Worm (Caenorhabditis elegans) whole organism, L4/young adult: ENCODE data around the gene nrde-3.

Source experiments
- W03F9.2 ChIP-seq: fragments of 150-350 bp; optimal IDR thresholded peaks from 2 replicates; lab custom pipeline; 2014; ENCODE audit warnings: missing biosample characterization, missing genetic modification characterization
- dao-5 ChIP-seq: sonication (generic microtip); optimal IDR thresholded peaks from 2 replicates; lab custom pipeline; 2016; ENCODE audit warnings: missing genotype, missing genetic modification characterization, moderate library complexity, missing compliant biosample characterization
- him-1 ChIP-seq: sonication (generic microtip); optimal IDR thresholded peaks from 2 replicates; lab custom pipeline; 2016; ENCODE audit warnings: missing genotype, missing genetic modification reagents, missing genetic modification characterization, missing compliant biosample characterization

The nrde-3 gene

DNA sequence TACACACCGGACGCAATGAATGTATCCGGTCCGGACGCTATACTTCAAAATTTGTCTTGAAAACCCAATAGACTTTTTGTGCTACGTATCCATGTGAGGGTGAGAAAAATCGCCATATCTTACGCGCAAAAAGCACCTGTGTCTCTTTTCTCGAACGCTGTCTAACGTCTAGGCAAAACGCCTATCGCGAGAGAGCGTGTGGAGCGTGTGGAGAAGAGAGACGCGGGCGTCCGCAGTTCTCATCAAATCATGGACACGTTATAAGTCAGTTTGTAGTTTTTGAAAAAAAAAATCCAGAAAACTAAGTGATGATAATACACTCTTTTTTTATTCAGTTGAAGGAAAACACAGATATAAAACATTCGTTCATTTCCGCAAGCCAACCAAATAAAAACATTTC, 9.0 kb downstream of the nrde-3 start:
- TF ChIP-seq dao-5 (tag; lab: Kevin White, UChicago) (no peak), him-1 (tag; lab: Kevin White, UChicago) (no peak), W03F9.2 (tag; lab: Kevin White, UChicago) (no peak)

DNA sequence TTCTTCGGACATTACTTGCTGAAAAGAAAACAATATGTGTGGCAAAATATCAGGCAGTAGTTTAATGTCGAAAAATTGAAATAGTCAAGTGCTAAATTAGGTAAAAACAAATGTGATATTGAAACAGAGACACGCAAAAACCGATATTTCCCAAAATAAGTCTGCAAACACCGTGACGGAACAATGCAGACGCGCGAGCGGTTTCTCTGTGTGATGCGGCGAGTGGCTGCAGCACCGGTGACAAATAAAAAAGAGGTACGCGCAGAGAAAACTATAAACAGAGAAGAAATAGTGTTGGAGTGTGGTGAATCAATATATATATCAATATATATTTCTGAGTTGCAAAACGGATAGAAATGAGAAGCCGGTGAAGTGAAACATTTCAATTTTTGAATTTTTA, 10.7 kb downstream of the nrde-3 start, which contains the start of gene ife-2:
TSS of gene ife-2 (minus strand) at position 18 of the 400 bp plus-strand sequence.
- no peak for TF ChIP-seq W03F9.2 (tag; lab: Kevin White, UChicago)
- TF ChIP-seq him-1 (tag; lab: Kevin White, UChicago) = no peak
- no peak for TF ChIP-seq dao-5 (tag; lab: Kevin White, UChicago)

DNA sequence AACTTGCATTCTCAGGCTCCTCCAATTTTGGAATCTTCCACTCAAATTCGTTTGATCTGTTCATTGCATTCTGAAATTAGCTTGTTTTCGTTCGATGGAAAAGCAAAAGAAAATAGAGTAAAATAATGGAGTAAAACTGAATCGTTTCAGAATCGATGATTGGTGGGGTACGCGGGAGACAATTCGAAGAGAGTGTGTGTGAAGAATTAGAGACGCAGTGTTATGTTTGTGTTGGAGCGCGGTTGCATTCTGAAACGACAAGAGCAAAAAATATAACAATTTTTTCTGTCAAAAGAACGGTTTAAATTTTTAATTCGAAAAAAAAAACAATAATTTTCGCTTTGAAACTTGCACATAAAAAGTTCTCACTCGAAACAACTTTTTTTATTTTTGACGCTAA, 16.7 kb downstream of the nrde-3 start, which contains the start of gene ceh-93:
TSS of gene ceh-93 (minus strand) at position 70 of the 400 bp plus-strand sequence.
- TF ChIP-seq W03F9.2 (tag; lab: Kevin White, UChicago) (no peak), dao-5 (tag; lab: Kevin White, UChicago) (no peak), him-1 (tag; lab: Kevin White, UChicago) (no peak)

DNA sequence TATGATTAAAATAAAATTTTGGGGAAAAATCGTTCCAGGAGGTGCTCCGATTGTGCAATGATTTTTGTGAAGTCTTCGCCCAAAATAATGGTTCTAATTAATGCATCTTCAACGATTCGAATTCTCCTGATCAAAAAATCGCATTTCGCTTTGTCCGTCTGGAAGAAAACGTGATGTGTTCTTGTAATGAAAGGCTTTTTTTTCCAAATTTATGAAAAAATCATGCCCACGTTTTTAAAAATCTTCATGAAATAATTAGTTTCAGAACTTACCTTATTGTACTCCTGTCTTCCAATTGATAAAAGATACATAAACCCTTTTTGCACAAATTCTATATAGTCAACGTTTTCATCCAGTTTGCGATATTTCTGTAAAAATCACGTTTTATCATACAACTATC, 17.5 kb downstream of the nrde-3 start:
- TF ChIP-seq W03F9.2 (tag; lab: Kevin White, UChicago) (no peak), dao-5 (tag; lab: Kevin White, UChicago) (no peak), him-1 (tag; lab: Kevin White, UChicago) (no peak)

DNA sequence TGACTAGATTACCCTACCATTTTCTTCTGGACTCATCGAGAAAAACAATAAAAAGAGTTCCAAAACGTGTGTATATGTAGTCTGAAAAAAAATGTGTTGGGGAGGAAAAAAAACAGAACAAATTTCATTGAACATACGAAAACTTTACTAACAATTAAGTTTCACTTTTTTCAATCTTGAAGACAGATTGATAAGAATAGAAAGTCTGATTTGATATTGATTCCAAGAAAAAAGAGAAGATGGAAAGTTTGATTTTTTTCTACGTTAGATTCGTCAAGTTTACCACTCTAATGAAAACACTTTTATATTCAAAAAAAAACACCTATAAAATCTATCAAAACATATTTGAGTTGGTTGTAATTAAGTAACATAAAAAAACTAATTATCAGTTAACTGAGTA, 18.4 kb downstream of the nrde-3 start, which contains the start of gene R04A9.9:
TSS of gene R04A9.9 (minus strand) at position 101 of the 400 bp plus-strand sequence.
- no peak for TF ChIP-seq dao-5 (tag; lab: Kevin White, UChicago)
- no peak for TF ChIP-seq W03F9.2 (tag; lab: Kevin White, UChicago)
- TF ChIP-seq him-1 (tag; lab: Kevin White, UChicago) = no peak

DNA sequence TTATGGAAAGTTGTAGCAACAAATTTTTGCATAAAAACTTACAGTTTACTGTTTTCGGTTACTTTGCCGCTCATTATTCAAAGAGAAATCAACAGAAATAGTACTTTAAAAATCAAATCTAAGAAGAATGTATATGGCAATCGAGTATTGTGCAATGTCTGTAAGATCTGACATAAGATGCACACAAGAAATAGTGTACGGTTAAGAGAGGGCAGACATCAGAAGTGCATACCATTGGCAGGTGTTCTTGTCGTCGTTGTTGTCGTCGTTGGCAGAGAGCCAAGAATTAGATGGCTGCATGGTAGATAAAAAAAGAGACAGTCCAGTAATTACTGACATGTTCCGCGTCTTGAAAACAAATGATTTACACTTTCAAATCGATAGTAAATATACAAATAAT, 22.7 kb downstream of the nrde-3 start, which contains the start of gene R04A9.7:
TSS of gene R04A9.7 (minus strand) at position 184 of the 400 bp plus-strand sequence.
- no peak for TF ChIP-seq dao-5 (tag; lab: Kevin White, UChicago)
- no peak for TF ChIP-seq W03F9.2 (tag; lab: Kevin White, UChicago)
- TF ChIP-seq him-1 (tag; lab: Kevin White, UChicago) = no peak

DNA sequence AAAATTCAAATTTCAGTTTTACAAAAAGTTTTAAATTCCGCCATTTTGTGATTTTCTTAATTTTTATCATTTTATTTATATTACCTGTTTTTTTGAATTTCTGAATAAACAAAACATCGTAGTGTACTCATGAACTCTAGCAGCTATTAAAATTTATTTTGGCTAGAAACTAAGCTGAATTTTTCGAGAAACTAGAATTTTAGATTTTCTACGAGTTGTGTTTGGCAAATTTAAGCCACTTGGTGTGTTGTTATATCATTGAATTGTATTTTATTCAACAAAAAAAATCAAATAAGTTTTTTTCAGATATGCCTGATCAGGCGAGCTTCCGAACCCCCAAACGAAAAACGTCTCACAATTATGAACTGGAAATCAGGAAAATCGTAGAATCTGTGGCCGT, 25.2 kb downstream of the nrde-3 start, which contains the start of gene R04A9.6:
TSS of gene R04A9.6 (plus strand) at position 301 of the 400 bp plus-strand sequence.
- TF ChIP-seq him-1 (tag; lab: Kevin White, UChicago) (no peak), W03F9.2 (tag; lab: Kevin White, UChicago) (no peak), dao-5 (tag; lab: Kevin White, UChicago) (no peak)

DNA sequence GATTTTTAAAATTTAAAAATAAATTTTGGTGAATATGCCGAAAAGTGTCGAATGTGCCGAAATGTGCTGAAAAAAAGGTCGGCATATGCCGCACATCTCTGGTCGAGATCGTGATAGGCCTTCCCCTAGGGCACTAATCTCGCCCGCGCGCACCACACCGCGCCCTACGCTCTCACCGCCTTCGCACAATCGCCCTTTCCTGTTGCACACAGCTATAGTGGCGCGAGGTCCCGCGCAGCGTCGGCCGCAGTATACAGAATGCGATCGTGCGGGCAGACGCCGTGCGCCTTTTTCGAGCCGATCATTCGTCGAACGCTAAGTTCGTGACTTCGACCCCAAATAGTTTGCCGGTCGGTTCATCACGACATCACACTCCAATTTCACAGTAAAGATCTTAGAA, 27.5 kb downstream of the nrde-3 start:
- no peak for TF ChIP-seq dao-5 (tag; lab: Kevin White, UChicago)
- no peak for TF ChIP-seq him-1 (tag; lab: Kevin White, UChicago)
- no peak for TF ChIP-seq W03F9.2 (tag; lab: Kevin White, UChicago)

DNA sequence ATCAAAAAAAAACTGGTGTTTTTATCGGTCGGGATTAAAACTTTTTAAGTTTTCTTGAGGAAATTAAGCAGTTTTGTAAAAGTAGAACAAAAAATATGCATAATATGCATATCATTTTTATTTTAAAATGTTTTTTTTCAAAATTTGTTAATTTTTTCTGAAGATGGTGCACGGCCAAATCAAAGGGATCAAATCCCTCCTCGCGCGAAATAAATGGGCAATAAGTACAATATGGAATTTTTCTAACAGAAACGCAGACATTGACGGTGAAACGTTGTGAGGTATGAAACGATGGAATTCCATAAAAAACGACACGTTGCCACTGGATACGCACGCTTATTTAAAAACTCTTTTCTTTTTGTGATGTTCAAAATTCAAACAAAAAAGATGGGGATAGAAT, 30.9 kb downstream of the nrde-3 start:
- TF ChIP-seq him-1 (tag; lab: Kevin White, UChicago) (no peak), dao-5 (tag; lab: Kevin White, UChicago) (no peak), W03F9.2 (tag; lab: Kevin White, UChicago) (no peak)

DNA sequence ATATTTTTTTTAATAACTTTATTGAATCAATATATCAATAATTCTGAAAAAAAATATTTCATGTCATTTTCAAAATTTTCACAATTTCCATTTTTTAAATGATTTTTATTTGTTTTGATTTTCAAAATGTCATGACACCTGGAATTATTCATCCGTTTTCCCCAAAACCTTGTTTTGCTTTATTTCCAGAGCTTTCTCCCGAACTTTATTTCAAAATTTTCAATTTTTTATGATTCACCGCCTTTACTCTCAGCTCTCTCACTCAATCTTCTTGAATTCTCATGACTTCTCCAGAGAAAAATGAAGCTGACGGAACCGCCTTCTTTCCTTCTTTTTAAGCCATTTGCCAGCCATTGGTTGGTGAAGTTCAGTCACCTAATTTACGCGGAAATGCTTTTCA, 32.6 kb downstream of the nrde-3 start, which contains the start of gene R04A9.1:
TSS of gene R04A9.1 (plus strand) at position 301 of the 400 bp plus-strand sequence.
- no peak for TF ChIP-seq him-1 (tag; lab: Kevin White, UChicago)
- no peak for TF ChIP-seq dao-5 (tag; lab: Kevin White, UChicago)
- no peak for TF ChIP-seq W03F9.2 (tag; lab: Kevin White, UChicago)

DNA sequence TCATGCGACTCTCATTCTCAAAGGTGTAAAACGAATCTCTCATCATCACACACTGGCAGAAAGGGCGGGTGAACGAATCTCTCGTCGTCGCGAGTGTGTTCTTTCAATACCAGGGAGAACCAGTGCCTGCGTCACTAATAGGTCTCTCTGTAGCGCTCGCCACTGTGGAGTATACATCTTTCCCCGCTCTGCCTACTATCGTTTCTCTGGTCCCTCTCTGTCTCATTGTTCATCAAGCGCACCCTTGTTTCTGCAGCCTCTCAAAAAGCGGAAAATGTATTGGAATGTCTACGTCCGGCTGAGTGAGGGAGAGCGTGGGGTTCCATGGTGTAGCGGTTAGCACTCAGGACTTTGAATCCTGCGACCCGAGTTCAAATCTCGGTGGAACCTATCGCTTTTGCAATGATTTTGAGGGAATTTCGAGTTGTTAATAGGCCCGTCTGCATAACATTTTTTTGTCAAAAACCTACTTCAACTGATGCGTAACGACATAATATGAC, 38.1 kb downstream of the nrde-3 start:
- TF ChIP-seq dao-5 (tag; lab: Kevin White, UChicago) (peak; percentile 79), him-1 (tag; lab: Kevin White, UChicago) (peak; percentile 92), W03F9.2 (tag; lab: Kevin White, UChicago) (peak; percentile 68)

DNA sequence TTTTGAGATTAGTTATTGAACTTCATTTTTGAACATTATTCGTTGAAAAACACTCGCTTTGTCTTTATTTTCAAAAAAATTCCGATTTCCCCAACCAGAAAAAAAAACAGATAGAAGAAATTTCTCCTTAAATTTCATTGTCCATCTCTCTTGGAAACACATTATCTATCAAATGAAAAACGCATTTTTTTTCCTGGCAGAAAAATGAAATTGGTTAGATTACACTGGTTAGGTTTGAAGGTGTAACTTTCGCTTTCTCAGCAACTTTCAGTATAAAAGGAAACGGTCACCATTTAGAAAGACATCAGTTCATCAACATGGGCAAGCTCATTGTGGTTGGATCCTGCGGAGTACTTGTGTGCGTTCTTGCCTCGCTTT, 49.4 kb downstream of the nrde-3 start, which contains the start of gene col-19:
TSS of gene col-19 (plus strand) at position 301 of the 378 bp plus-strand sequence.
- TF ChIP-seq W03F9.2 (tag; lab: Kevin White, UChicago) = no peak
- TF ChIP-seq dao-5 (tag; lab: Kevin White, UChicago) = no peak

DNA sequence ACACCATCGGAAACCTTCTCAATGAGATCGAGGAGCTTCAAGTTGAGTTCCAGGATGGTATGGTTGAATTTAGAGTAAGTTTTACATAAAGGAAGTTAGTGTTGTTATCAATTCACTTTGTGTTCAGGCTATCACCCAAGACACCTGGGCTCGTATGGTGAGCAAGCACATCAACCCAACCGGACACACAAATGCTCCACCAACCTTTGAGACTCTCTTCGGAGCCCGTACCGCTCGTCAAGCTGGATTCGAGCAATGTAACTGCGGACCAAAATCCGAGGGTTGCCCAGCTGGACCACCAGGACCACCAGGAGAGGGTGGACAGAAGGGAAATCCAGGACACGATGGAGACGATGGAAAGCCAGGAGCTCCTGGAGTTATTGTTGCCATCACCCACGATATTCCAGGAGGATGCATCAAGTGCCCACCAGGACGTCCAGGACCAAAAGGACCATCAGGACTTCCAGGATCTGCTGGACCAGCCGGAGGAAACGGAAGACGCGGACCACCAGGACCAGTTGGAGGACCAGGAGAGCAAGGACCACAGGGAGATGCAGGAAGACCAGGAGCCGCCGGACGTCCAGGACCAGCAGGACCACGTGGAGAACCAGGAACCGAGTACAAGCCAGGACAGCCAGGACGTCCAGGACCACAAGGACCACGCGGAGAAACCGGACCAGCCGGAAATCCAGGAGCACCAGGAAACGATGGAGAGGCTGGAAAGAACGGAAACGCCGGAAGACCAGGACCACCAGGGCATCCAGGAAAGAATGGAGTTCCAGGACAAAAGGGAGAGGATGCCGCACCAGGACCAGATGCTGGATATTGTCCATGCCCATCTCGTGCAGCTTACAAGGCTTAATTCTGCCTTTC, 50.0 kb downstream of the nrde-3 start:
- TF ChIP-seq W03F9.2 (tag; lab: Kevin White, UChicago) = no peak
- no peak for TF ChIP-seq him-1 (tag; lab: Kevin White, UChicago)
- no peak for TF ChIP-seq dao-5 (tag; lab: Kevin White, UChicago)
